Worm (Caenorhabditis elegans): ENCODE measurements around the gene nadk-1.

DNA sequence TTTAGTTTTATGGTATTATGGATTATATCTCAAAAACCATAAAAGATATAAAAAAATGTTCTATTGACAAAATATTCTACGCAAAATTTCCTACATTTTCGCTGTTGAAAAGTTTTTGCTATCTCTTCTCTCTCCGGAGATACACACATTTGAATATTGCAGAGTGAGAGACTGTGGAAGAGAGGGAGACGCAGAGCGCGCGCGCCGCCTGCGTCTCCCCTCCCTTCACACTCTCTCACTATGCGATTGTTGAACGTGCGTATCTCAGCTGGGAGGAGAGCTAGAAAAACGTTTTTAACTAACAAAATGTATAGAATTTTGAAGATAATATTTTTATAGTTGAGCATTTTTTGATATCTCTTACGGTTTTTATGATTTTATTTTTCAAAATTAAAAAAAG, 12.2 kb downstream of the nadk-1 start:
- TF ChIP-seq dao-5 (tag; optimal IDR thresholded peaks at IDR 0.05) (no peak), him-1 (tag; optimal IDR thresholded peaks at IDR 0.05) (no peak)

Data from whole organism, L4/young adult.